Worm (Caenorhabditis elegans) whole organism, young adult: ENCODE measurements around the gene clec-162.

Source experiments
- B0336.3 ChIP-seq: fragments of 200-800 bp; sonication (Bioruptor generic); IDR thresholded peaks from 2 replicates; pipeline ENCODE4 v1.3.6; 2022; ENCODE audit warnings: missing genetic modification characterization, missing compliant biosample characterization
- C06A6.2 ChIP-seq: fragments of 200-800 bp; sonication (Bioruptor generic); conservative IDR thresholded peaks from 2 replicates; pipeline ENCODE4 v1.3.6; 2022; ENCODE audit warnings: missing genetic modification characterization, missing compliant biosample characterization
- F10E7.11 ChIP-seq: sonication (generic microtip); optimal IDR thresholded peaks from 2 replicates; lab custom pipeline; 2017; ENCODE audit warnings: mild to moderate bottlenecking, missing genetic modification characterization, moderate library complexity, missing compliant biosample characterization
- F23B12.7 ChIP-seq: sonication (generic microtip); optimal IDR thresholded peaks from 2 replicates; lab custom pipeline; 2017; ENCODE audit warnings: missing genetic modification characterization, mild to moderate bottlenecking, missing compliant biosample characterization, antibody characterized with exemption, moderate library complexity; ENCODE audit not compliant: insufficient read depth
- F37B4.10 ChIP-seq: fragments of 200-800 bp; sonication (Bioruptor generic); IDR thresholded peaks from 2 replicates; pipeline ENCODE4 v1.3.6; 2022; ENCODE audit warnings: missing genetic modification characterization, missing compliant biosample characterization
- F52B5.7 ChIP-seq: sonication (generic microtip); optimal IDR thresholded peaks from 2 replicates; lab custom pipeline; 2016; ENCODE audit warnings: mild to moderate bottlenecking, missing genetic modification characterization, missing compliant biosample characterization
- F57A8.1 ChIP-seq: fragments of 200-800 bp; sonication (Bioruptor generic); optimal IDR thresholded peaks from 2 replicates; lab custom pipeline; 2018; ENCODE audit warnings: mild to moderate bottlenecking, missing genetic modification characterization, moderate library complexity, missing compliant biosample characterization
- K12H6.12 ChIP-seq: fragments of 200-800 bp; sonication (Bioruptor generic); optimal IDR thresholded peaks from 2 replicates; lab custom pipeline; 2018; ENCODE audit warnings: mild to moderate bottlenecking, missing genetic modification characterization, missing compliant biosample characterization
- Y95B8A.8 ChIP-seq: fragments of 200-800 bp; sonication (Bioruptor generic); IDR thresholded peaks from 2 replicates; pipeline ENCODE4 v1.3.6; 2022; ENCODE audit warnings: missing genetic modification reagents, missing genetic modification characterization, missing compliant biosample characterization
- akir-1 ChIP-seq: fragments of 200-800 bp; sonication (Bioruptor generic); optimal IDR thresholded peaks from 2 replicates; lab custom pipeline; 2018; ENCODE audit warnings: mild to moderate bottlenecking, missing genetic modification characterization, moderate library complexity, missing compliant biosample characterization
- athp-1 ChIP-seq: sonication (generic microtip); optimal IDR thresholded peaks from 2 replicates; lab custom pipeline; 2017; ENCODE audit warnings: mild to moderate bottlenecking, missing genetic modification characterization, missing compliant biosample characterization
- ccch-3 ChIP-seq: fragments of 200-800 bp; sonication (Bioruptor generic); optimal IDR thresholded peaks from 2 replicates; lab custom pipeline; 2018; ENCODE audit warnings: mild to moderate bottlenecking, missing genetic modification characterization, missing compliant biosample characterization
- cebp-1 ChIP-seq, 2 experiments: fragments of 200-800 bp in 1 of 2; sonication (Bioruptor generic) in 1 of 2; sonication (generic microtip) in 1 of 2; IDR thresholded peaks in 1 of 2; optimal IDR thresholded peaks in 1 of 2; 2 replicates each; pipeline versions ENCODE4 v1.3.6 to Lab custom; 2017 to 2022; ENCODE audit warnings: missing compliant biosample characterization in 2 of 2, missing genetic modification characterization in 2 of 2, mild to moderate bottlenecking in 1 of 2, missing genetic modification reagents in 1 of 2, moderate library complexity in 1 of 2
- ceh-27 ChIP-seq: fragments of 200-800 bp; sonication (Bioruptor generic); optimal IDR thresholded peaks from 2 replicates; lab custom pipeline; 2018; ENCODE audit warnings: mild to moderate bottlenecking, missing genetic modification characterization, moderate library complexity, missing compliant biosample characterization
- ceh-58 ChIP-seq: fragments of 200-800 bp; sonication (Bioruptor generic); IDR thresholded peaks from 2 replicates; pipeline ENCODE4 v1.3.6; 2022; ENCODE audit warnings: missing genetic modification characterization, missing compliant biosample characterization
- ceh-79 ChIP-seq: sonication (generic microtip); optimal IDR thresholded peaks from 2 replicates; lab custom pipeline; 2017; ENCODE audit warnings: mild to moderate bottlenecking, missing genetic modification characterization, missing compliant biosample characterization
- ceh-91 ChIP-seq: fragments of 200-800 bp; sonication (Bioruptor generic); IDR thresholded peaks from 2 replicates; pipeline ENCODE4 v1.3.6; 2022; ENCODE audit warnings: missing genetic modification reagents, missing genetic modification characterization, missing compliant biosample characterization
- die-1 ChIP-seq: sonication (generic microtip); optimal IDR thresholded peaks from 2 replicates; lab custom pipeline; 2016; ENCODE audit warnings: missing genotype, mild to moderate bottlenecking, missing genetic modification characterization, missing compliant biosample characterization
- dpff-1 ChIP-seq: sonication (generic microtip); optimal IDR thresholded peaks from 2 replicates; lab custom pipeline; 2017; ENCODE audit warnings: mild to moderate bottlenecking, missing genetic modification characterization, missing compliant biosample characterization
- ekl-4 ChIP-seq: fragments of 200-800 bp; sonication (Bioruptor generic); IDR thresholded peaks from 2 replicates; pipeline ENCODE4 v1.3.6; 2022; ENCODE audit warnings: missing genetic modification reagents, missing genetic modification characterization, missing compliant biosample characterization
- him-1 ChIP-seq: sonication (generic microtip); optimal IDR thresholded peaks from 2 replicates; lab custom pipeline; 2016; ENCODE audit warnings: missing genotype, missing genetic modification reagents, missing genetic modification characterization, missing compliant biosample characterization
- hlh-12 ChIP-seq: sonication (generic microtip); optimal IDR thresholded peaks from 2 replicates; lab custom pipeline; 2016; ENCODE audit warnings: missing genetic modification characterization, missing compliant biosample characterization
- hmg-1.2 ChIP-seq: fragments of 200-800 bp; sonication (Bioruptor generic); IDR thresholded peaks from 2 replicates; pipeline ENCODE4 v1.3.6; 2022; ENCODE audit warnings: missing genetic modification reagents, missing genetic modification characterization, missing compliant biosample characterization
- let-607 ChIP-seq, 2 experiments: fragments of 200-800 bp in 1 of 2; sonication (Bioruptor generic) in 1 of 2; sonication (generic microtip) in 1 of 2; optimal IDR thresholded peaks; 2 replicates each; lab custom pipeline; 2016 to 2018; ENCODE audit warnings: mild to moderate bottlenecking in 2 of 2, missing compliant biosample characterization in 2 of 2, missing genetic modification characterization in 2 of 2, moderate library complexity in 2 of 2, missing genotype in 1 of 2
- lin-26 ChIP-seq: fragments of 200-800 bp; sonication (Bioruptor generic); IDR thresholded peaks from 2 replicates; pipeline ENCODE4 v1.3.6; 2022; ENCODE audit warnings: missing genetic modification reagents, missing genetic modification characterization, missing compliant biosample characterization
- lir-1 ChIP-seq: fragments of 200-800 bp; sonication (Bioruptor generic); conservative IDR thresholded peaks from 2 replicates; pipeline ENCODE4 v1.3.6; 2022; ENCODE audit warnings: missing genetic modification reagents, missing genetic modification characterization, missing compliant biosample characterization
- madf-10 ChIP-seq: sonication (generic microtip); optimal IDR thresholded peaks from 2 replicates; lab custom pipeline; 2016; ENCODE audit warnings: mild to moderate bottlenecking, missing genetic modification characterization, missing compliant biosample characterization
- nfyb-1 ChIP-seq: fragments of 200-800 bp; sonication (Bioruptor generic); IDR thresholded peaks from 2 replicates; pipeline ENCODE4 v1.3.6; 2022; ENCODE audit warnings: missing genetic modification reagents, missing genetic modification characterization, missing compliant biosample characterization
- nhr-120 ChIP-seq: fragments of 200-800 bp; sonication (Bioruptor generic); IDR thresholded peaks from 2 replicates; pipeline ENCODE4 v1.3.6; 2022; ENCODE audit warnings: missing genetic modification characterization, missing compliant biosample characterization
- nhr-80 ChIP-seq: sonication (generic microtip); optimal IDR thresholded peaks from 2 replicates; lab custom pipeline; 2016; ENCODE audit warnings: missing genetic modification characterization, missing compliant biosample characterization
- pbrm-1 ChIP-seq: fragments of 200-800 bp; sonication (Bioruptor generic); IDR thresholded peaks from 2 replicates; pipeline ENCODE4 v1.3.6; 2022; ENCODE audit warnings: missing genetic modification reagents, missing genetic modification characterization, missing compliant biosample characterization
- rcor-1 ChIP-seq: fragments of 200-800 bp; sonication (Bioruptor generic); IDR thresholded peaks from 2 replicates; pipeline ENCODE4 v1.3.6; 2022; ENCODE audit warnings: missing genetic modification reagents, missing genetic modification characterization, missing compliant biosample characterization
- repo-1 ChIP-seq: sonication (generic microtip); optimal IDR thresholded peaks from 2 replicates; lab custom pipeline; 2017; ENCODE audit warnings: mild to moderate bottlenecking, missing genetic modification characterization, missing compliant biosample characterization
- snpc-4 ChIP-seq, 5 experiments: fragments of 150-350 bp in 1 of 5; sonication (generic microtip) in 4 of 5; optimal IDR thresholded peaks; 2 replicates each; lab custom pipeline; 2014 to 2018; ENCODE audit warnings: missing genetic modification characterization in 5 of 5, missing biosample characterization in 3 of 5, antibody characterized with exemption in 2 of 5, mild to moderate bottlenecking in 2 of 5, missing compliant biosample characterization in 2 of 5, missing genotype in 2 of 5, moderate library complexity in 2 of 5, missing genetic modification reagents in 1 of 5
- somi-1 ChIP-seq: fragments of 200-800 bp; sonication (Bioruptor generic); optimal IDR thresholded peaks from 2 replicates; lab custom pipeline; 2018; ENCODE audit warnings: mild to moderate bottlenecking, missing genetic modification characterization, missing compliant biosample characterization
- unc-62 ChIP-seq: fragments of 150-350 bp; optimal IDR thresholded peaks from 2 replicates; lab custom pipeline; 2014; ENCODE audit warnings: missing biosample characterization, missing genetic modification reagents, missing genetic modification characterization
- zfh-2 ChIP-seq: fragments of 200-800 bp; sonication (Bioruptor generic); conservative IDR thresholded peaks from 2 replicates; pipeline ENCODE4 v1.3.6; 2022; ENCODE audit warnings: missing genetic modification reagents, missing genetic modification characterization, missing compliant biosample characterization
- zim-3 ChIP-seq: sonication (generic microtip); optimal IDR thresholded peaks from 2 replicates; lab custom pipeline; 2017; ENCODE audit warnings: mild to moderate bottlenecking, missing genetic modification characterization, moderate library complexity, missing compliant biosample characterization
- ztf-18 ChIP-seq: sonication (generic microtip); optimal IDR thresholded peaks from 2 replicates; lab custom pipeline; 2016; ENCODE audit warnings: missing genotype, mild to moderate bottlenecking, missing genetic modification characterization, missing compliant biosample characterization
- ztf-22 ChIP-seq: fragments of 200-800 bp; sonication (Bioruptor generic); optimal IDR thresholded peaks from 2 replicates; lab custom pipeline; 2018; ENCODE audit warnings: mild to moderate bottlenecking, missing genetic modification characterization, moderate library complexity, missing compliant biosample characterization
- ztf-25 ChIP-seq: fragments of 200-800 bp; sonication (Bioruptor generic); IDR thresholded peaks from 2 replicates; pipeline ENCODE4 v1.3.6; 2022; ENCODE audit warnings: missing genetic modification reagents, missing genetic modification characterization, missing compliant biosample characterization
- ztf-26 ChIP-seq: sonication (generic microtip); optimal IDR thresholded peaks from 2 replicates; lab custom pipeline; 2017; ENCODE audit warnings: missing genetic modification characterization, missing compliant biosample characterization
- ztf-28 ChIP-seq: fragments of 200-800 bp; sonication (Bioruptor generic); IDR thresholded peaks from 2 replicates; pipeline ENCODE4 v1.3.6; 2022; ENCODE audit warnings: missing genetic modification reagents, missing genetic modification characterization, missing compliant biosample characterization
- ztf-3 ChIP-seq: fragments of 200-800 bp; sonication (Bioruptor generic); optimal IDR thresholded peaks from 2 replicates; lab custom pipeline; 2018; ENCODE audit warnings: mild to moderate bottlenecking, missing genetic modification characterization, missing compliant biosample characterization

clec-162 gene

DNA sequence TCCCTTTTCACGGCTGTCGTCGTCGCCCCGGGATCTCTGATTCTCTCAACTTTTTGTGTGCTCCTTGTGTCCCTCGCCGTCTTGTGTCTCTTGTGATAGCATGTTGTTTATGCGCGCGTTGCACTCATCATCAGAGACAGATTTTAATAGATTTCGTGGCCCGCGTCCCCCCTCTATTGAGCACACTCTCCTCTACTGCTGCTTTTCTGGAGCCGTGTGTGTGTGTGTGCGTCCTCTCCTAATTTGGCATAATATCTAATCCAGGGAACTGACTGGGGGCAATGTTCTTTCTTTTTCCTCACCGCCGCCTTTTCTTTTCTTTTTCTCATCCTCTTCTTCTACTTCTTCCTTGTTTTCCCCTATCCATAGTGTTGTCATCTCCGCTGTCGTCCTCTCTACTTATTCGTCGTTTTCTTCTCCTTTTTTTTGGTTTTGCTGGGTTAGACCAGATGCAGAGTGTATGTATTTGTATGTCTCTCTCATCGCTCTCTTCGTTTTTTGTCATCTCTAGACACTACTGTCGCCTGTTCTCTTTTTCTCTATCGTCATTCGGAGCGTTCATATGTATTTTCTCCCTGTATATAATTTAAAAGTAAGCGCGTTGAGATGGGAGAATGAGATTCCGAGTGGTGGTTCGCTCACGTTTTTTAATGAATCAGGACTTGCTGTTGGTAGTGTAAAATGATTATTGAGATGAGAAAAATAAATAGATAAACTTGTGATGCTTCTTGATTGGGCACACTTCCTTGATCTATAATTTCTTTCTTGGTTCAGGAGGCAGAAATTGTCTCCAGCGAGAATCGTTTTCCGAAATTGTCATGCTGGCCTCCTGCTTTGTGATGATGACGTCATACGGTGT is 21.0 kb downstream of the clec-162 start:
- no peak for TF ChIP-seq snpc-4 (GFP tag; optimal IDR thresholded peaks at IDR 0.05; lab: Kevin White, UChicago)
- TF ChIP-seq snpc-4 (tag; optimal IDR thresholded peaks at IDR 0.05; lab: Kevin White, UChicago), result no peak
- no peak for TF ChIP-seq cebp-1 (GFP tag; IDR thresholded peaks at IDR 0.05; lab: Robert Waterston, UW)
- peak; percentile 36 for TF ChIP-seq cebp-1 (tag; optimal IDR thresholded peaks at IDR 0.05; lab: Kevin White, UChicago)
- TF ChIP-seq Y95B8A.8, result no peak
- TF ChIP-seq unc-62 (GFP tag; lab: Kevin White, UChicago), result no peak
- TF ChIP-seq hlh-12 (tag; lab: Kevin White, UChicago), result no peak
- no peak for TF ChIP-seq lir-1 (GFP tag; lab: Robert Waterston, UW)
- no peak for TF ChIP-seq ceh-79 (tag; lab: Kevin White, UChicago)
- no peak for TF ChIP-seq ztf-26 (tag; lab: Kevin White, UChicago)
- TF ChIP-seq ztf-18 (tag; lab: Kevin White, UChicago), result no peak
- 0 out of 2 replicates have a peak, but pooled peaks have one; percentile 57 for TF ChIP-seq lin-26 (GFP tag; lab: Robert Waterston, UW)
- TF ChIP-seq zfh-2 (GFP tag; lab: Robert Waterston, UW), result peak; percentile 83
- TF ChIP-seq nhr-80 (tag; lab: Kevin White, UChicago), result no peak
- peak; percentile 38 for TF ChIP-seq ceh-27 (GFP tag; lab: Kevin White, UChicago)
- peak; percentile 43; the same call in 1 of the 2 replicates for TF ChIP-seq hmg-1.2 (GFP tag; lab: Robert Waterston, UW)
- no peak for TF ChIP-seq dpff-1
- no peak for TF ChIP-seq madf-10 (tag; lab: Kevin White, UChicago)
- TF ChIP-seq ccch-3 (GFP tag; lab: Kevin White, UChicago), result no peak
- TF ChIP-seq repo-1, result no peak
- no peak for TF ChIP-seq zim-3 (tag; lab: Kevin White, UChicago)
- no peak for TF ChIP-seq ztf-28 (GFP tag; lab: Robert Waterston, UW)
- no peak for TF ChIP-seq F23B12.7 (tag; lab: Kevin White, UChicago)
- no peak for TF ChIP-seq rcor-1 (GFP tag; lab: Robert Waterston, UW)
- TF ChIP-seq athp-1 (tag; lab: Kevin White, UChicago), result no peak
- TF ChIP-seq ceh-91 (GFP tag; lab: Robert Waterston, UW), result no peak
- no peak for TF ChIP-seq C06A6.2
- peak; percentile 11 for TF ChIP-seq die-1 (tag; lab: Kevin White, UChicago)
- TF ChIP-seq F10E7.11 (tag; lab: Kevin White, UChicago), result no peak
- no peak for TF ChIP-seq akir-1 (GFP tag; lab: Kevin White, UChicago)
- TF ChIP-seq nhr-120 (GFP tag; lab: Robert Waterston, UW), result no peak
- no peak for TF ChIP-seq him-1 (tag; lab: Kevin White, UChicago)
- no peak for TF ChIP-seq ztf-25 (GFP tag; lab: Robert Waterston, UW)
- 0 out of 2 replicates have a peak, but pooled peaks have one; percentile 19 for TF ChIP-seq nfyb-1
- no peak for TF ChIP-seq ztf-3 (GFP tag; lab: Kevin White, UChicago)
- TF ChIP-seq somi-1 (GFP tag; lab: Kevin White, UChicago), result peak; percentile 38
- no peak for TF ChIP-seq B0336.3 (GFP tag; lab: Robert Waterston, UW)
- no peak for TF ChIP-seq pbrm-1 (GFP tag; lab: Robert Waterston, UW)
- no peak for TF ChIP-seq ceh-58 (GFP tag; lab: Robert Waterston, UW)
- no peak for TF ChIP-seq let-607 (tag; optimal IDR thresholded peaks at IDR 0.05; lab: Kevin White, UChicago)
- no peak for TF ChIP-seq ekl-4 (GFP tag; lab: Robert Waterston, UW)
- no peak for TF ChIP-seq F37B4.10 (GFP tag; lab: Robert Waterston, UW)
- peak; percentile 51 for TF ChIP-seq K12H6.12 (tag; lab: Kevin White, UChicago)
- TF ChIP-seq ztf-22, result no peak
- no peak for TF ChIP-seq F57A8.1 (GFP tag; lab: Kevin White, UChicago)
- TF ChIP-seq F52B5.7, result no peak
- TF ChIP-seq, all 124 proteins: peak for 9
